Fruit fly (Drosophila melanogaster): ENCODE measurements around the gene tll.

DNA sequence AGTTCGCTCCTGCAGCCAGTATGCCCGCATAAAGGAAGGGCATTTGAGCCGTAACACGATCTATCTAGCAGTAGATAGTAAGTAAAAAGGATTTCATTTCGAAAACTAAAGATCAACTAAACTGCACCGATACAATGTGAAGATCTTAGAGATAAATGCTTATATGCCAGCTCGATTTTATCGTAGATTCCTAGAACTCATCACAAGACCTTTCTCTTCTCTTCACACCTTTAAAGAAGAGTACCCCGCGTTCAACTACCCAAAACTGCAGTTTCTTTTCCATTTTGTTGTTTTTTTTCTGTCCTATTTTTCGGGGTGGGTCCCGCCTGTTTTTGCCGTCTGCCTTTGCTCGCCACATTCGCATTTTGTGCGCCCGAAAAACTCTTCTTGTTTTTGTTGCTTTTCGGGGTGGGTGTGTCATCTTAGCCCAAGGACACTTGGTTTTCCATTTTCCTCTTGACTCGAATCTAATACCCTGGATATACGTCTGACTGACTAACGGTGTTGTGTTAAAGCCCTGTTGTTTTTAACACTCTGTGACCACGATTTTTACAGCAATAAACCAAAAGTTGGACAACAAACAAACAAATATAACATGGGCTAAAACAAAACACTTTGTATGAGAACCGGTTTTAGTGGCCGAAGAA is 42.7 kb upstream of the tll start:
- no peak for TF ChIP-seq Dll (optimal IDR thresholded peaks at IDR 0.05)
- no peak for TF ChIP-seq usp (GFP tag; optimal IDR thresholded peaks at IDR 0.05)
- no peak for TF ChIP-seq pan (optimal IDR thresholded peaks at IDR 0.05)
- no peak for TF ChIP-seq EcR (GFP tag; optimal IDR thresholded peaks at IDR 0.05)
- no peak for TF ChIP-seq psq (optimal IDR thresholded peaks at IDR 0.05)

Data from whole organism.